Fruit fly (Drosophila melanogaster): ENCODE measurements around the gene CG16825.

Gene CG16825

dm6 chr2L:13286456-13286855 is 18.1 kb upstream of the CG16825 start, which contains the start of the genes Drep4 and Uvrag (continued):
- TF ChIP-seq D (optimal IDR thresholded peaks at IDR 0.05), result no peak
- no peak for TF ChIP-seq D (GFP tag; optimal IDR thresholded peaks at IDR 0.05)
- no peak for TF ChIP-seq Nf-YA (GFP tag; IDR thresholded peaks at IDR 0.05)
- peak; percentile 68 for TF ChIP-seq CG12155 (GFP tag; optimal IDR thresholded peaks at IDR 0.05)
- TF ChIP-seq sc (optimal IDR thresholded peaks at IDR 0.05), result no peak
- TF ChIP-seq sc (GFP tag; optimal IDR thresholded peaks at IDR 0.05), result no peak
- no peak for TF ChIP-seq org-1 (GFP tag; optimal IDR thresholded peaks at IDR 0.05)
- no peak for TF ChIP-seq seq (GFP tag; IDR thresholded peaks at IDR 0.05)
- no peak for TF ChIP-seq ftz-f1 (GFP tag; optimal IDR thresholded peaks at IDR 0.05)
- no peak for TF ChIP-seq CG8089 (GFP tag; optimal IDR thresholded peaks at IDR 0.05)
- TF ChIP-seq PHDP (tag; optimal IDR thresholded peaks at IDR 0.05), result no peak
- no peak for TF ChIP-seq hkb (optimal IDR thresholded peaks at IDR 0.05)
- TF ChIP-seq hkb (GFP tag; IDR thresholded peaks at IDR 0.05), result no peak
- no peak for TF ChIP-seq crc (GFP tag; optimal IDR thresholded peaks at IDR 0.05)
- peak; percentile 62 for TF ChIP-seq Oli (tag; optimal IDR thresholded peaks at IDR 0.05)
- TF ChIP-seq al (GFP tag; IDR thresholded peaks at IDR 0.05), result peak; percentile 68
- TF ChIP-seq CG18619 (GFP tag; optimal IDR thresholded peaks at IDR 0.05), result peak; percentile 64
- no peak for TF ChIP-seq Hr78 (GFP tag; optimal IDR thresholded peaks at IDR 0.05)
- no peak for TF ChIP-seq Gsc (GFP tag; IDR thresholded peaks at IDR 0.05)
- no peak for TF ChIP-seq CG6791 (GFP tag; IDR thresholded peaks at IDR 0.05; ENCODE audit: partially characterized antibody)
- TF ChIP-seq Side (GFP tag; optimal IDR thresholded peaks at IDR 0.05), result no peak
- TF ChIP-seq CG34376 (GFP tag; optimal IDR thresholded peaks at IDR 0.05), result no peak
- TF ChIP-seq Scr (GFP tag; IDR thresholded peaks at IDR 0.05; ENCODE audit: partially characterized antibody), result no peak; the same call in 1 of the 2 replicates
- no peak for TF ChIP-seq CG9727 (GFP tag; optimal IDR thresholded peaks at IDR 0.05)
- TF ChIP-seq CG9609 (GFP tag; optimal IDR thresholded peaks at IDR 0.05), result no peak
- TF ChIP-seq fd102C (GFP tag; optimal IDR thresholded peaks at IDR 0.05), result no peak
- peak; percentile 43; the same call in 1 of the 3 replicates for TF ChIP-seq H15 (GFP tag; IDR thresholded peaks at IDR 0.05)
- peak; percentile 60 for TF ChIP-seq az2 (GFP tag; optimal IDR thresholded peaks at IDR 0.05)
- TF ChIP-seq Aef1 (GFP tag; IDR thresholded peaks at IDR 0.05), result no peak; the same call in 2 of the 3 replicates
- TF ChIP-seq CG12391 (tag; optimal IDR thresholded peaks at IDR 0.05), result no peak
- peak; percentile 44; the same call in 1 of the 2 replicates for TF ChIP-seq NFAT (GFP tag; IDR thresholded peaks at IDR 0.05)
- TF ChIP-seq sob (GFP tag; IDR thresholded peaks at IDR 0.05), result peak; percentile 62; the same call in 1 of the 2 replicates
- TF ChIP-seq Kr (GFP tag; optimal IDR thresholded peaks at IDR 0.05), result no peak
- no peak for TF ChIP-seq tna (GFP tag; IDR thresholded peaks at IDR 0.05; ENCODE audit: partially characterized antibody)
- TF ChIP-seq CG32532 (GFP tag; IDR thresholded peaks at IDR 0.05), result peak; percentile 63
- no peak for TF ChIP-seq pan (optimal IDR thresholded peaks at IDR 0.05)
- TF ChIP-seq pan (GFP tag; optimal IDR thresholded peaks at IDR 0.05 in 1 of 2, IDR thresholded peaks at IDR 0.05 in 1 of 2), result no peak
- TF ChIP-seq CG5953 (GFP tag; IDR thresholded peaks at IDR 0.05), result no peak
- TF ChIP-seq CG3407 (GFP tag; optimal IDR thresholded peaks at IDR 0.05), result peak; percentile 43
- TF ChIP-seq Adf1 (GFP tag; IDR thresholded peaks at IDR 0.05), result no peak; the same call in 1 of the 2 replicates
- peak; percentile 30; the same call in 1 of the 2 replicates for TF ChIP-seq CG32767 (GFP tag; IDR thresholded peaks at IDR 0.05)
- no peak for TF ChIP-seq Rx (GFP tag; IDR thresholded peaks at IDR 0.05)
- no peak for TF ChIP-seq Fer1 (GFP tag; optimal IDR thresholded peaks at IDR 0.05)
- no peak for TF ChIP-seq Trl (optimal IDR thresholded peaks at IDR 0.05)
- TF ChIP-seq Trl (GFP tag; optimal IDR thresholded peaks at IDR 0.05), result no peak
- TF ChIP-seq chm (GFP tag; IDR thresholded peaks at IDR 0.05), result no peak
- no peak for TF ChIP-seq Jarid2 (GFP tag; optimal IDR thresholded peaks at IDR 0.05)
- TF ChIP-seq CG1792 (GFP tag; optimal IDR thresholded peaks at IDR 0.05), result no peak
- no peak for TF ChIP-seq CG1832 (GFP tag; optimal IDR thresholded peaks at IDR 0.05)
